Worm (Caenorhabditis elegans) whole organism, L4 larva: Measurements from ENCODE around the gene clec-181.
"Not testable (repeated sequence)": the region's sequence is repeated elsewhere in the genome, so short reads cannot be mapped to it uniquely, and the experiment has no call there.

Experiments used
- ceh-82 ChIP-seq: sonication (generic microtip); optimal IDR thresholded peaks from 2 replicates; lab custom pipeline; 2017; ENCODE audit warnings: missing biosample characterization, missing genetic modification characterization
- daf-12 ChIP-seq: fragments of 150-350 bp; optimal IDR thresholded peaks from 2 replicates; lab custom pipeline; 2014; ENCODE audit warnings: missing biosample characterization, missing genetic modification reagents, missing genetic modification characterization
- daf-8 ChIP-seq: fragments of 200-800 bp; sonication (Bioruptor generic); IDR thresholded peaks from 2 replicates; pipeline ENCODE4 v1.3.6; 2022; ENCODE audit warnings: missing genetic modification characterization, missing compliant biosample characterization
- duxl-1 ChIP-seq: sonication (generic microtip); optimal IDR thresholded peaks from 2 replicates; lab custom pipeline; 2016; ENCODE audit warnings: mild to moderate bottlenecking, missing genetic modification characterization, moderate library complexity, missing compliant biosample characterization; ENCODE audit not compliant: poor library complexity
- fos-1 ChIP-seq: fragments of 150-350 bp; optimal IDR thresholded peaks from 2 replicates; lab custom pipeline; 2014; ENCODE audit warnings: missing biosample characterization, missing genetic modification characterization
- nhr-10 ChIP-seq: fragments of 150-350 bp; optimal IDR thresholded peaks from 2 replicates; lab custom pipeline; 2014; ENCODE audit warnings: missing biosample characterization, missing genetic modification characterization
- nhr-11 ChIP-seq: fragments of 150-350 bp; optimal IDR thresholded peaks from 2 replicates; lab custom pipeline; 2014; ENCODE audit warnings: missing biosample characterization, missing genetic modification characterization
- nhr-237 ChIP-seq: sonication (generic microtip); optimal IDR thresholded peaks from 2 replicates; lab custom pipeline; 2017; ENCODE audit warnings: missing biosample characterization, missing genetic modification characterization
- pha-4 ChIP-seq, 2 experiments: fragments of 150-350 bp in 1 of 2; fragments of 200-800 bp in 1 of 2; sonication (Bioruptor generic) in 1 of 2; IDR thresholded peaks in 1 of 2; optimal IDR thresholded peaks in 1 of 2; 2 replicates each; pipeline versions ENCODE4 v1.3.6 to Lab custom; 2014 to 2022; ENCODE audit warnings: missing genetic modification characterization in 2 of 2, missing genetic modification reagents in 2 of 2, missing biosample characterization in 1 of 2, missing compliant biosample characterization in 1 of 2
- skn-1 ChIP-seq: fragments of 150-350 bp; optimal IDR thresholded peaks from 2 replicates; lab custom pipeline; 2014; ENCODE audit warnings: missing biosample characterization, missing genetic modification characterization
- unc-62 ChIP-seq, 3 experiments: fragments of 150-350 bp in 1 of 3; sonication (generic microtip); optimal IDR thresholded peaks in 2 of 3; peaks in 1 of 3; 1 replicate in 1 of 3; 2 replicates in 2 of 3; lab custom pipeline; 2014 to 2017; ENCODE audit warnings: missing biosample characterization in 3 of 3, missing genetic modification characterization in 3 of 3, missing genetic modification reagents in 3 of 3, missing genotype in 1 of 3
- zip-2 ChIP-seq: fragments of 150-350 bp; optimal IDR thresholded peaks from 2 replicates; lab custom pipeline; 2014; ENCODE audit warnings: missing biosample characterization, missing genetic modification characterization

DNA sequence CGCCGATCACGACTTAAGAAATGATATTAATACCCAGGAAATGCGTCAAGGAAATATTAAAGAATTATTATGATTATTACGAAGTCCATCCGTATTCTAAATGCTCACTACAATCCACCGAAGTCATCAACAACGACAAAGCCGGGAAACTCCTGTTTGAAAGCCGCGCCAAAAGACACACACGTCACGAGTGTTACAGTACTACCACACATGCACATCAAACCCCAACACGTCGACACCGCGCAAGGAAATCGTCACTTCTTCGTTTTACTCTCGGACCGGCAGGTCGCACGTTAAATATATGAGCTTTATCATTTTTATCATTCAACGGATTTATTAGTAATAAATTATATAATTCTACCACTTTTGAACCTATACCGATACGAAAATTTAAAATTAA lies 11.6 kb downstream of the clec-181 start:
- not testable (repeated sequence) for TF ChIP-seq nhr-11 (tag; lab: Kevin White, UChicago); ceh-82 (tag; lab: Kevin White, UChicago); zip-2 (tag; lab: Kevin White, UChicago); duxl-1; daf-8 (GFP tag; lab: Robert Waterston, UW); nhr-10 (tag; lab: Kevin White, UChicago); daf-12 (tag; lab: Kevin White, UChicago); skn-1 (tag; lab: Kevin White, UChicago); unc-62 (GFP tag; optimal IDR thresholded peaks at IDR 0.05 in 1 of 2; lab: Kevin White, UChicago); unc-62 (tag; optimal IDR thresholded peaks at IDR 0.05; lab: Kevin White, UChicago); pha-4 (GFP tag; IDR thresholded peaks at IDR 0.05; lab: Robert Waterston, UW); pha-4 (tag; optimal IDR thresholded peaks at IDR 0.05; lab: Kevin White, UChicago); fos-1 (tag; lab: Kevin White, UChicago); nhr-237 (tag; lab: Kevin White, UChicago)
